Worm (Caenorhabditis elegans) whole organism, midembryonic: ENCODE measurements around the gene algn-9.

ENCODE experiments used
- T22C8.4 ChIP-seq: fragments of 200-800 bp; sonication (Bioruptor generic); IDR thresholded peaks from 2 replicates; pipeline ENCODE4 v1.3.6; 2022; ENCODE audit warnings: missing genetic modification characterization, missing compliant biosample characterization
- cog-1 ChIP-seq: sonication (generic microtip); optimal IDR thresholded peaks from 2 replicates; lab custom pipeline; 2016; ENCODE audit warnings: missing genetic modification characterization, missing compliant biosample characterization
- flt-1 ChIP-seq: fragments of 200-800 bp; sonication (Bioruptor generic); IDR thresholded peaks from 2 replicates; pipeline ENCODE4 v1.3.6; 2022; ENCODE audit warnings: missing genetic modification characterization, missing compliant biosample characterization
- klf-2 ChIP-seq: fragments of 200-800 bp; sonication (Bioruptor generic); conservative IDR thresholded peaks from 2 replicates; pipeline ENCODE4 v1.3.6; 2022; ENCODE audit warnings: missing genetic modification reagents, missing genetic modification characterization, missing compliant biosample characterization
- tab-1 ChIP-seq: fragments of 200-800 bp; sonication (Bioruptor generic); IDR thresholded peaks from 2 replicates; pipeline ENCODE4 v1.3.6; 2022; ENCODE audit warnings: missing genetic modification characterization, missing compliant biosample characterization

DNA sequence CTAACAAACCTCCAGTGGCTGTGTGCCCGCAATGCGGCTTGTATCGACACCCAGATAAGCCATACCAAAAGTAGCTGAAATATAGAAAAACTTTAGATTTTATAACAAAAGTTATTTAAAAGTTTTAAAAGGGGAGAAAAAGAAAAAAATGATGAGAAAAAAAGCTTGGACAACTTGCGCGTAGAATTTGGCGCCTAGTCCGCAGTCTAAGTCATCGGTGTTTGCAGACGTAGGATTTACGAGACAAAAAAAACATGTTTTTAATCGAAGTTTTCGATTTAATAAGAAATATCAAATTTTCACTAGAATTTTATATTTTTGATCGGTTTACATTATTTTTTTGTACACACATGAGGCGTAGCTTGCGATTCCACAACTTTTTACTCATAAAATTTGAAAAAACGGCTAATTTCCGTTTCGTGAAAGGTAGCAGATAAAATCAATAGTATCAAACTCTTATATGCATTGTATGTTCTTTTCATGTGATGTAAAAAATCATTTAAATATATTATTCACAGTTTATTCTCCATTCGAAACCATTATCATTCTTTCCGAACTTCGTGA lies 42.1 kb upstream of the algn-9 start, which contains the start of gene pro-1:
- peak; percentile 53 for TF ChIP-seq cog-1
- TF ChIP-seq T22C8.4 (GFP tag; lab: Robert Waterston, UW): no peak
- TF ChIP-seq flt-1 (GFP tag; lab: Robert Waterston, UW): peak; percentile 59; the same call in 1 of the 2 replicates
- TF ChIP-seq klf-2 (GFP tag; lab: Robert Waterston, UW): no peak
- no peak for TF ChIP-seq tab-1 (GFP tag; lab: Robert Waterston, UW)
